Worm (Caenorhabditis elegans) whole organism, L3 larva: ENCODE data around the gene unc-18.

Experiments used
- ZK546.5 ChIP-seq: sonication (generic microtip); optimal IDR thresholded peaks from 2 replicates; lab custom pipeline; 2017; ENCODE audit warnings: missing biosample characterization, missing genetic modification characterization
- ceh-16 ChIP-seq: sonication (generic microtip); optimal IDR thresholded peaks from 2 replicates; lab custom pipeline; 2017; ENCODE audit warnings: missing biosample characterization, missing genetic modification characterization
- egl-5 ChIP-seq: fragments of 150-350 bp; optimal IDR thresholded peaks from 2 replicates; lab custom pipeline; 2017; ENCODE audit warnings: missing biosample characterization, missing genetic modification reagents, missing genetic modification characterization, inconsistent platforms
- elt-3 ChIP-seq, 3 experiments: fragments of 150-350 bp in 1 of 3; sonication (generic microtip) in 2 of 3; optimal IDR thresholded peaks; 2 replicates in 2 of 3; 4 replicates in 1 of 3; lab custom pipeline; 2014 to 2017; ENCODE audit warnings: missing biosample characterization in 3 of 3, missing genetic modification characterization in 3 of 3
- fos-1 ChIP-seq: fragments of 150-350 bp; optimal IDR thresholded peaks from 2 replicates; lab custom pipeline; 2014; ENCODE audit warnings: missing biosample characterization, missing genetic modification characterization
- lin-39 ChIP-seq: fragments of 150-350 bp; optimal IDR thresholded peaks from 2 replicates; lab custom pipeline; 2018; ENCODE audit warnings: missing biosample characterization, missing genetic modification reagents, missing genetic modification characterization
- mdl-1 ChIP-seq: fragments of 150-350 bp; optimal IDR thresholded peaks from 2 replicates; lab custom pipeline; 2014; ENCODE audit warnings: missing biosample characterization, missing genetic modification characterization
- nfya-1 ChIP-seq: sonication (generic microtip); optimal IDR thresholded peaks from 2 replicates; lab custom pipeline; 2017; ENCODE audit warnings: missing genetic modification characterization, mild to moderate bottlenecking, missing compliant biosample characterization, antibody characterized with exemption, moderate library complexity; ENCODE audit not compliant: insufficient read depth
- sea-2 ChIP-seq: fragments of 150-350 bp; sonication (generic microtip); optimal IDR thresholded peaks from 4 replicates; lab custom pipeline; 2014; ENCODE audit warnings: missing biosample characterization, missing genetic modification reagents, missing genetic modification characterization
- skn-1 ChIP-seq: fragments of 150-350 bp; optimal IDR thresholded peaks from 2 replicates; lab custom pipeline; 2014; ENCODE audit warnings: missing biosample characterization, missing genetic modification characterization

DNA sequence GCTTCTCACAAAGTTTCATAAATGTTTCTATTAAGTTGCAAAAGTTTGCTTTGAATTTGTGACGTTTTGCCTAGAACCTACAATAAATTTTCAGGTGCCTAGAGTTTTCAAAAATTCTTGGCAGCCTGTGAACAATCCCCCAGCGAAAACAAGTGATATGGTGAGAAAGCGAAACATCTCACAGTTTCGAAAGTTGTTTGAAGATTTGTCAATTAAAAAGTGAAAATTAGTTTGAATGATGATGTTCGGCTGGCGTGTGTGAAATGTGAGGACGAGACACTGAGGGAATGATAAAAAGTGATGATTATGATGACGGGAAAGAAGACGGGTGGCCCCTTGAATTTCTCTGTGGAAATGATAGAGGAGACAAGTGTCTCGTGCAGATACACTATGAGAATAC lies 43.9 kb upstream of the unc-18 start:
- TF ChIP-seq ceh-16 (tag; lab: Kevin White, UChicago) (no peak), skn-1 (no peak), ZK546.5 (tag; lab: Kevin White, UChicago) (no peak), nfya-1 (no peak), fos-1 (tag; lab: Kevin White, UChicago) (no peak), elt-3 (tag; optimal IDR thresholded peaks at IDR 0.05; lab: Kevin White, UChicago) (no peak), egl-5 (tag; lab: Kevin White, UChicago) (no peak), mdl-1 (tag; lab: Kevin White, UChicago) (no peak), lin-39 (tag; lab: Kevin White, UChicago) (no peak), sea-2 (GFP tag; lab: Kevin White, UChicago) (no peak)
